Worm (Caenorhabditis elegans) whole organism, late embryonic: ENCODE measurements around the gene F26F2.7.

Experiments used
- C08G9.2 ChIP-seq: sonication (generic microtip); optimal IDR thresholded peaks from 2 replicates; lab custom pipeline; 2016; ENCODE audit warnings: mild to moderate bottlenecking, missing genetic modification characterization, moderate library complexity, missing compliant biosample characterization
- K09A11.1 ChIP-seq: sonication (generic microtip); optimal IDR thresholded peaks from 2 replicates; lab custom pipeline; 2017; ENCODE audit warnings: antibody characterized with exemption, mild to moderate bottlenecking, missing genetic modification characterization, missing compliant biosample characterization; ENCODE audit not compliant: insufficient read depth
- Y22D7AL.16 ChIP-seq: sonication (generic microtip); optimal IDR thresholded peaks from 2 replicates; lab custom pipeline; 2016; ENCODE audit warnings: missing genetic modification characterization, missing compliant biosample characterization
- ahr-1 ChIP-seq: sonication (generic microtip); optimal IDR thresholded peaks from 2 replicates; lab custom pipeline; 2016; ENCODE audit warnings: missing genetic modification characterization, missing compliant biosample characterization
- ceh-14 ChIP-seq: sonication (generic microtip); optimal IDR thresholded peaks from 2 replicates; lab custom pipeline; 2016; ENCODE audit warnings: missing genotype, missing genetic modification characterization, missing compliant biosample characterization
- ceh-19 ChIP-seq: fragments of 200-800 bp; sonication (Bioruptor generic); optimal IDR thresholded peaks from 2 replicates; lab custom pipeline; 2018; ENCODE audit warnings: mild to moderate bottlenecking, missing genetic modification characterization, missing compliant biosample characterization
- ceh-2 ChIP-seq: sonication (generic microtip); optimal IDR thresholded peaks from 2 replicates; lab custom pipeline; 2016; ENCODE audit warnings: missing genotype, missing genetic modification characterization, missing compliant biosample characterization
- ceh-24 ChIP-seq: sonication (generic microtip); optimal IDR thresholded peaks from 2 replicates; lab custom pipeline; 2016; ENCODE audit warnings: mild to moderate bottlenecking, missing genetic modification characterization, missing compliant biosample characterization
- ceh-30 ChIP-seq: fragments of 150-350 bp; optimal IDR thresholded peaks from 2 replicates; lab custom pipeline; 2014; ENCODE audit warnings: missing biosample characterization, missing genetic modification characterization
- ceh-34 ChIP-seq: sonication (generic microtip); optimal IDR thresholded peaks from 2 replicates; lab custom pipeline; 2016; ENCODE audit warnings: mild to moderate bottlenecking, missing genetic modification characterization, missing compliant biosample characterization
- ceh-6 ChIP-seq: fragments of 200-800 bp; sonication (Bioruptor generic); optimal IDR thresholded peaks from 2 replicates; lab custom pipeline; 2018; ENCODE audit warnings: mild to moderate bottlenecking, missing genetic modification characterization, missing compliant biosample characterization
- che-1 ChIP-seq: sonication (generic microtip); optimal IDR thresholded peaks from 2 replicates; lab custom pipeline; 2016; ENCODE audit warnings: mild to moderate bottlenecking, missing genetic modification characterization, missing compliant biosample characterization
- dmd-4 ChIP-seq: sonication (generic microtip); optimal IDR thresholded peaks from 2 replicates; lab custom pipeline; 2016; ENCODE audit warnings: borderline replicate concordance, missing genetic modification characterization, missing compliant biosample characterization
- elt-2 ChIP-seq: sonication (generic microtip); optimal IDR thresholded peaks from 2 replicates; lab custom pipeline; 2016; ENCODE audit warnings: missing genetic modification reagents, missing genetic modification characterization, missing compliant biosample characterization
- ets-4 ChIP-seq: sonication (generic microtip); optimal IDR thresholded peaks from 2 replicates; lab custom pipeline; 2016; ENCODE audit warnings: missing genetic modification characterization, missing compliant biosample characterization
- eyg-1 ChIP-seq: sonication (generic microtip); optimal IDR thresholded peaks from 2 replicates; lab custom pipeline; 2016; ENCODE audit warnings: missing genotype, missing genetic modification characterization, missing compliant biosample characterization
- fax-1 ChIP-seq: sonication (generic microtip); optimal IDR thresholded peaks from 2 replicates; lab custom pipeline; 2016; ENCODE audit warnings: missing genotype, missing genetic modification characterization, missing compliant biosample characterization
- gmeb-2 ChIP-seq: sonication (generic microtip); optimal IDR thresholded peaks from 2 replicates; lab custom pipeline; 2016; ENCODE audit warnings: missing genetic modification characterization, inconsistent platforms, missing compliant biosample characterization
- hlh-13 ChIP-seq: fragments of 200-800 bp; sonication (Bioruptor generic); optimal IDR thresholded peaks from 2 replicates; lab custom pipeline; 2018; ENCODE audit warnings: mild to moderate bottlenecking, missing genetic modification characterization, missing compliant biosample characterization
- hlh-30 ChIP-seq: sonication (generic microtip); optimal IDR thresholded peaks from 2 replicates; lab custom pipeline; 2017; ENCODE audit warnings: antibody characterized with exemption, missing genetic modification characterization, missing compliant biosample characterization; ENCODE audit not compliant: insufficient read depth
- hlh-6 ChIP-seq: sonication (generic microtip); optimal IDR thresholded peaks from 2 replicates; lab custom pipeline; 2016; ENCODE audit warnings: missing genotype, missing genetic modification characterization, missing compliant biosample characterization
- mec-3 ChIP-seq: sonication (generic microtip); optimal IDR thresholded peaks from 2 replicates; lab custom pipeline; 2016; ENCODE audit warnings: borderline replicate concordance, missing genetic modification characterization, missing compliant biosample characterization
- nhr-11 ChIP-seq: fragments of 150-350 bp; optimal IDR thresholded peaks from 2 replicates; lab custom pipeline; 2014; ENCODE audit warnings: missing biosample characterization, missing genetic modification characterization
- npax-4 ChIP-seq: sonication (generic microtip); optimal IDR thresholded peaks from 2 replicates; lab custom pipeline; 2016; ENCODE audit warnings: missing genetic modification characterization, missing compliant biosample characterization
- pag-3 ChIP-seq: sonication (generic microtip); optimal IDR thresholded peaks from 2 replicates; lab custom pipeline; 2016; ENCODE audit warnings: missing compliant biosample characterization, missing genetic modification characterization, borderline replicate concordance
- pha-4 ChIP-seq: fragments of 150-350 bp; optimal IDR thresholded peaks from 2 replicates; lab custom pipeline; 2018; ENCODE audit warnings: missing biosample characterization, missing genetic modification reagents, missing genetic modification characterization
- pqm-1 ChIP-seq: sonication (generic microtip); optimal IDR thresholded peaks from 2 replicates; lab custom pipeline; 2016; ENCODE audit warnings: missing genetic modification characterization, missing compliant biosample characterization
- sox-2 ChIP-seq: fragments of 200-800 bp; sonication (Bioruptor generic); IDR thresholded peaks from 2 replicates; pipeline ENCODE4 v1.3.6; 2022; ENCODE audit warnings: missing genetic modification reagents, missing genetic modification characterization, missing compliant biosample characterization
- tbx-7 ChIP-seq: sonication (generic microtip); optimal IDR thresholded peaks from 2 replicates; lab custom pipeline; 2016; ENCODE audit warnings: missing genotype, missing genetic modification characterization, missing compliant biosample characterization
- ttx-3 ChIP-seq: sonication (generic microtip); optimal IDR thresholded peaks from 2 replicates; lab custom pipeline; 2016; ENCODE audit warnings: missing genetic modification reagents, missing genetic modification characterization, missing compliant biosample characterization
- unc-42 ChIP-seq: sonication (generic microtip); optimal IDR thresholded peaks from 2 replicates; lab custom pipeline; 2016; ENCODE audit warnings: missing genotype, missing genetic modification characterization, missing compliant biosample characterization
- unc-55 ChIP-seq: sonication (generic microtip); optimal IDR thresholded peaks from 2 replicates; lab custom pipeline; 2017; ENCODE audit warnings: missing biosample characterization, missing genetic modification reagents, missing genetic modification characterization
- unc-86 ChIP-seq: sonication (generic microtip); optimal IDR thresholded peaks from 2 replicates; lab custom pipeline; 2016; ENCODE audit warnings: missing genetic modification characterization, missing compliant biosample characterization
- zip-5 ChIP-seq: sonication (generic microtip); optimal IDR thresholded peaks from 2 replicates; lab custom pipeline; 2016; ENCODE audit warnings: missing genetic modification characterization, missing compliant biosample characterization
- ztf-16 ChIP-seq: sonication (generic microtip); optimal IDR thresholded peaks from 2 replicates; lab custom pipeline; 2017; ENCODE audit warnings: missing genetic modification characterization, missing compliant biosample characterization

F26F2.7 gene

DNA sequence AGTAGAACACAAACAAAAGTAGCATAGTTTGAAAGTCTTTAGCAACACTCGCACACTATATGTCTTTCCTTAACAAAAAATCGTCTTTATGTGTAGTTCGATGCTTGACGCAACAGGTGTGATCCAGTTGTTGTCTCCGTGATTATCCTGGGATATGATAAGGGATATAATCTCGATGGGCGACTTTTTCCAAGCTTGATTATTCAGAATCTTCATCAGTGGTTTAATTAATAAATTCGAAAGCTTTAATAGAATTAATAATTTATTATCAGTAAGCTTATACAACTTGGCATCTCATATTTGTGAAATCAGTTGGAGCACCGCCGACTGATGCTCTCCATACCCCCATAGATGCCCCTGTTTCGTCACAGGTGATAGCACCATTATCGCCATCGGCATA lies 37.8 kb downstream of the F26F2.7 start, which contains the start of gene F46B3.7:
TSS of gene F46B3.7 (minus strand) at position 101 of the 400 bp plus-strand sequence.
- TF ChIP-seq gmeb-2 (tag; lab: Kevin White, UChicago) (no peak), ceh-24 (tag; lab: Kevin White, UChicago) (no peak), pqm-1 (no peak), ztf-16 (no peak)
- TF ChIP-seq, all 69 proteins: peak for 0

DNA sequence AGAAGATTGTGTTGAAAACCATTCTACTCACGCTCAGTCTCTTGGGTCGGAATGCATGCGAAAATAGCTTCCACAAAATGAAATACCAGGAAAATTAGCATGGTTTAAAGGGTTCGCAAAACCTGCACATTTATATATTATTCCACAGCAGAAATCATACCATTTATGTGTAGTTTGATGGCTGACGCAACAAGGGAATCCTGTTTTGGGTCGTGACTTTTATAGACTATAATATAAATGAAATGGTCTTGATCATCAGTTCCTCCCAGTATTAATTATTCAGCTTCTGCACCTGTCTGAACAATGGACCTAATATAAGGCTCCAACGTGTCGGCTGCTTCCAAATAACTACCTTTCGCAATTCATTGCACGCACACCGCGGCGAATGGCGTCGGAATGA lies 42.3 kb downstream of the F26F2.7 start, which contains the start of gene F46B3.8:
TSS of gene F46B3.8 (minus strand) at position 101 of the 400 bp plus-strand sequence.
- TF ChIP-seq elt-2 (no peak), mec-3 (tag; lab: Kevin White, UChicago) (no peak), K09A11.1 (no peak), ets-4 (tag; lab: Kevin White, UChicago) (no peak), eyg-1 (no peak), fax-1 (no peak), ceh-34 (tag; lab: Kevin White, UChicago) (no peak), ceh-2 (tag; lab: Kevin White, UChicago) (no peak), hlh-13 (GFP tag; lab: Kevin White, UChicago) (no peak), unc-42 (tag; lab: Kevin White, UChicago) (no peak), ceh-6 (GFP tag; lab: Kevin White, UChicago) (no peak), ahr-1 (tag; lab: Kevin White, UChicago) (no peak), C08G9.2 (tag; lab: Kevin White, UChicago) (no peak), pag-3 (tag; lab: Kevin White, UChicago) (no peak)
- TF ChIP-seq, all 69 proteins: peak for 0

DNA sequence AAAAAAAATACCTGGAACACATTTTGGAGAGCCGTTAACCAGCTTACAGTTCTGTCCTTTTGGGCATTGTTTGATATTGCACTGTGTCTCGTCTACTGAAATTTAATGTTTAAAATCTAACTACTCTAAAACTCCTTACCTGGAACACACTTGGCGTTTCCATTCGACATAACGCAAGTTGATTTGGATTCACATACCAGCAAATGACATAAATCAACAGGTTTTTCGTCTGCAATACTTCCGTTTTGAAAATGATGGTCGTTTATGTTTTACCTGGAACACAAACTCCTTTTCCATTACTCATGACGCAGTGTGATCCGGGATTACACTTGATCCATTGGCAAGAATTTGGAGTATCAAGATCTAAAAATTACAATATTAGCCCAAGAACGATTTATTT lies 44.5 kb downstream of the F26F2.7 start:
- no peak for TF ChIP-seq unc-86
- no peak for TF ChIP-seq ceh-34 (tag; lab: Kevin White, UChicago)
- TF ChIP-seq ttx-3: no peak
- TF ChIP-seq hlh-30 (tag; lab: Kevin White, UChicago): no peak
- no peak for TF ChIP-seq pha-4 (tag; lab: Kevin White, UChicago)
- no peak for TF ChIP-seq sox-2
- TF ChIP-seq npax-4: no peak
- TF ChIP-seq fax-1: no peak
- no peak for TF ChIP-seq ceh-30 (tag; lab: Kevin White, UChicago)
- no peak for TF ChIP-seq zip-5 (tag; lab: Kevin White, UChicago)
- TF ChIP-seq ceh-24 (tag; lab: Kevin White, UChicago): no peak
- no peak for TF ChIP-seq ceh-14 (tag; lab: Kevin White, UChicago)
- no peak for TF ChIP-seq che-1 (tag; lab: Kevin White, UChicago)
- TF ChIP-seq, all 69 proteins: peak for 0

DNA sequence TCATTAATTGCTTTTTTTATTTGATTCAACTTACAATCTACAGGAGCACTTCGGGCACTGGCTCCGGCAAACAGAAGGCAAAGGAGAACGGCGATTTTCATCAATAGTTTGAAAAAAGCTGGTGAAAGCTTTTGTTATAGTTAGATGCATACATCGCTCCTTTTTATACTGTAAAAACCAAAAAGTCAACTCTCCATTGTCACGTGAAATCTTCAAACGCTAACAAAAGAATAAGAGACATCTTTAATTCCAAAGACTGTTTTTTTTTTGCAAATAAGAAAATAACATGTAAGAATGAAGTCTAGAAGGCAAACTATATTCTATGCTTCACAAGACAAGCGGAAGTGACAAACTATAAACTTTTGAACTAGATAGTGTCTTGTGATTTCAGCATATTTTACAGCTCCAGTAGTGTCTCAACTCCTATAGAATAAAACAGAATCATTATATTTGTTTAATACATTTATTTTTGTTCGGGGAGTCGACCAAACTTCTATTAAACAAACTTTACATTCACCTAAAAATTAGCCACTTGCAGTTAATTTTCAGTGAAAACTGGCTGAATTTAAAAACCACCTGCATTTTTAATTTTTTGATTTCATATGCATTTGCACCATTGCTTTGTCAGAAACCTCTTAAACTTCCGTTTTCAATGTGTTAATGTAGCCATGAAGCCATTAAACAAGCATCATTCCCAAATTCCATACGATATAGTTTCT lies 45.4 kb downstream of the F26F2.7 start, which contains the start of the genes F46B3.9 and srz-18:
TSS of gene F46B3.9 (minus strand) at position 101 of the 719 bp plus-strand sequence.
TSS of gene srz-18 (plus strand) at position 669 of the 719 bp plus-strand sequence.
- no peak for TF ChIP-seq nhr-11 (tag; lab: Kevin White, UChicago)
- no peak for TF ChIP-seq unc-55 (GFP tag; lab: Kevin White, UChicago)
- no peak for TF ChIP-seq ceh-19 (GFP tag; lab: Kevin White, UChicago)
- TF ChIP-seq hlh-6: no peak

DNA sequence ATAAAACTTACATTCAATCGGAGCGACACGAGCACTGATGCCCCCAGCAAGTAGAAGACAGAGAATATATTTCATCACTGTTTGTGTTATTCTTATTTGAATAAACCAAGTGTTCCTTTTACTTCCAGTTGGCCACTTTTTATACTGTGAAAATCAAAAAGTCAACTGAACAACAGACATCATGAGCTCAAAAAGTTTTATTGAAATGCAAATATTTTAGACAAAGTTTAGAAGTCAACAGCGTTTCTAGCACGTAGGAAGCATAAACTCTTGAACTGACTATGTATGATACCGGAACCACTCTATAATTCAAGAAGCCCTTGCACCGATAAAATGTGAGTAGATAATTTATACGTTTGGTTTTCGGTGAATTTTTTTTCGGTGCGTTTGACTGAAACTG lies 50.5 kb downstream of the F26F2.7 start, which contains the start of gene F46B3.14:
TSS of gene F46B3.14 (minus strand) at position 101 of the 400 bp plus-strand sequence.
- no peak for TF ChIP-seq Y22D7AL.16
- TF ChIP-seq ceh-2 (tag; lab: Kevin White, UChicago): no peak
- no peak for TF ChIP-seq dmd-4 (tag; lab: Kevin White, UChicago)
- no peak for TF ChIP-seq tbx-7 (tag; lab: Kevin White, UChicago)
- no peak for TF ChIP-seq ceh-14 (tag; lab: Kevin White, UChicago)
